Worm (Caenorhabditis elegans) whole organism, L2 larva: Measurements from ENCODE around the gene lgc-43.

ENCODE experiments used
- F13H6.1 ChIP-seq: sonication (generic microtip); optimal IDR thresholded peaks from 2 replicates; lab custom pipeline; 2016; ENCODE audit warnings: missing genetic modification characterization, missing compliant biosample characterization
- R02D3.7 ChIP-seq: fragments of 150-350 bp; optimal IDR thresholded peaks from 2 replicates; lab custom pipeline; 2014; ENCODE audit warnings: missing biosample characterization, missing genetic modification characterization
- Y55F3AM.14 ChIP-seq: fragments of 200-800 bp; sonication (Bioruptor generic); optimal IDR thresholded peaks from 2 replicates; lab custom pipeline; 2018; ENCODE audit warnings: mild to moderate bottlenecking, missing genetic modification characterization, missing compliant biosample characterization
- ZK546.5 ChIP-seq: sonication (generic microtip); optimal IDR thresholded peaks from 2 replicates; lab custom pipeline; 2017; ENCODE audit warnings: missing biosample characterization, missing genetic modification characterization
- ceh-16 ChIP-seq: fragments of 150-350 bp; optimal IDR thresholded peaks from 2 replicates; lab custom pipeline; 2014; ENCODE audit warnings: missing biosample characterization, missing genetic modification characterization
- ceh-82 ChIP-seq: fragments of 150-350 bp; optimal IDR thresholded peaks from 2 replicates; lab custom pipeline; 2014; ENCODE audit warnings: missing biosample characterization, missing genetic modification characterization
- crh-2 ChIP-seq: sonication (generic microtip); optimal IDR thresholded peaks from 2 replicates; lab custom pipeline; 2017; ENCODE audit warnings: missing biosample characterization, missing genetic modification characterization
- egl-27 ChIP-seq: sonication (generic microtip); optimal IDR thresholded peaks from 3 replicates; lab custom pipeline; 2017; ENCODE audit warnings: missing biosample characterization, missing genetic modification reagents, missing genetic modification characterization
- elt-1 ChIP-seq: fragments of 150-350 bp; optimal IDR thresholded peaks from 2 replicates; lab custom pipeline; 2014; ENCODE audit warnings: missing biosample characterization, missing genetic modification characterization
- elt-3 ChIP-seq: sonication (generic microtip); optimal IDR thresholded peaks from 2 replicates; lab custom pipeline; 2017; ENCODE audit warnings: missing biosample characterization, missing genetic modification characterization
- fos-1 ChIP-seq: fragments of 150-350 bp; optimal IDR thresholded peaks from 2 replicates; lab custom pipeline; 2014; ENCODE audit warnings: missing biosample characterization, missing genetic modification characterization
- gmeb-1 ChIP-seq: fragments of 150-350 bp; optimal IDR thresholded peaks from 2 replicates; lab custom pipeline; 2014; ENCODE audit warnings: missing biosample characterization, missing genetic modification characterization
- lin-11 ChIP-seq: fragments of 150-350 bp; sonication (generic microtip); optimal IDR thresholded peaks from 2 replicates; lab custom pipeline; 2014; ENCODE audit warnings: missing biosample characterization, missing genetic modification characterization, inconsistent platforms, mixed read lengths
- lin-13 ChIP-seq: fragments of 150-350 bp; optimal IDR thresholded peaks from 2 replicates; lab custom pipeline; 2014; ENCODE audit warnings: missing biosample characterization, missing genetic modification reagents, missing genetic modification characterization
- lin-39 ChIP-seq: fragments of 150-350 bp; optimal IDR thresholded peaks from 2 replicates; lab custom pipeline; 2014; ENCODE audit warnings: missing biosample characterization, missing genetic modification reagents, missing genetic modification characterization
- mab-5 ChIP-seq: fragments of 150-350 bp; optimal IDR thresholded peaks from 2 replicates; lab custom pipeline; 2014; ENCODE audit warnings: missing biosample characterization, missing genetic modification characterization
- mdl-1 ChIP-seq, 2 experiments: fragments of 150-350 bp in 1 of 2; sonication (generic microtip) in 1 of 2; optimal IDR thresholded peaks; 2 replicates each; lab custom pipeline; 2017; ENCODE audit warnings: missing biosample characterization in 2 of 2, missing genetic modification characterization in 2 of 2
- nhr-10 ChIP-seq: sonication (generic microtip); optimal IDR thresholded peaks from 2 replicates; lab custom pipeline; 2017; ENCODE audit warnings: missing biosample characterization, missing genetic modification characterization
- nhr-11 ChIP-seq: fragments of 150-350 bp; optimal IDR thresholded peaks from 2 replicates; lab custom pipeline; 2014; ENCODE audit warnings: missing biosample characterization, missing genetic modification characterization
- nhr-12 ChIP-seq: fragments of 150-350 bp; optimal IDR thresholded peaks from 2 replicates; lab custom pipeline; 2014; ENCODE audit warnings: missing biosample characterization, missing genetic modification characterization
- nhr-129 ChIP-seq: fragments of 150-350 bp; optimal IDR thresholded peaks from 2 replicates; lab custom pipeline; 2014; ENCODE audit warnings: missing biosample characterization, missing genetic modification characterization
- nhr-21 ChIP-seq: fragments of 150-350 bp; optimal IDR thresholded peaks from 2 replicates; lab custom pipeline; 2014; ENCODE audit warnings: missing biosample characterization, missing genetic modification characterization
- nhr-25 ChIP-seq: fragments of 150-350 bp; sonication (generic microtip); optimal IDR thresholded peaks from 3 replicates; lab custom pipeline; 2014; ENCODE audit warnings: missing biosample characterization, missing genetic modification characterization
- nhr-6 ChIP-seq: fragments of 150-350 bp; optimal IDR thresholded peaks from 2 replicates; lab custom pipeline; 2014; ENCODE audit warnings: missing biosample characterization, missing genetic modification characterization
- nhr-77 ChIP-seq: fragments of 150-350 bp; optimal IDR thresholded peaks from 2 replicates; lab custom pipeline; 2014; ENCODE audit warnings: missing biosample characterization, missing genetic modification characterization
- peb-1 ChIP-seq: fragments of 150-350 bp; optimal IDR thresholded peaks from 2 replicates; lab custom pipeline; 2014; ENCODE audit warnings: missing biosample characterization, missing genetic modification characterization
- sem-4 ChIP-seq: fragments of 150-350 bp; optimal IDR thresholded peaks from 2 replicates; lab custom pipeline; 2014; ENCODE audit warnings: missing biosample characterization, missing genetic modification reagents, missing genetic modification characterization
- sma-3 ChIP-seq: sonication (generic microtip); optimal IDR thresholded peaks from 2 replicates; lab custom pipeline; 2016; ENCODE audit warnings: missing genetic modification reagents, missing genetic modification characterization, missing compliant biosample characterization
- sma-9 ChIP-seq, 2 experiments: fragments of 150-350 bp in 1 of 2; sonication (generic microtip) in 1 of 2; optimal IDR thresholded peaks; 2 replicates each; lab custom pipeline; 2014 to 2016; ENCODE audit warnings: missing genetic modification characterization in 2 of 2, mild to moderate bottlenecking in 1 of 2, missing biosample characterization in 1 of 2, missing compliant biosample characterization in 1 of 2, missing genetic modification reagents in 1 of 2, moderate library complexity in 1 of 2
- unc-39 ChIP-seq: fragments of 150-350 bp; optimal IDR thresholded peaks from 2 replicates; lab custom pipeline; 2014; ENCODE audit warnings: missing biosample characterization, missing genetic modification characterization
- unc-55 ChIP-seq: fragments of 150-350 bp; sonication (generic microtip); optimal IDR thresholded peaks from 3 replicates; lab custom pipeline; 2014; ENCODE audit warnings: missing biosample characterization, missing genetic modification reagents, missing genetic modification characterization
- unc-62 ChIP-seq: fragments of 150-350 bp; optimal IDR thresholded peaks from 2 replicates; lab custom pipeline; 2014; ENCODE audit warnings: missing biosample characterization, missing genetic modification reagents, missing genetic modification characterization
- zag-1 ChIP-seq: fragments of 150-350 bp; optimal IDR thresholded peaks from 2 replicates; lab custom pipeline; 2014; ENCODE audit warnings: missing biosample characterization, missing genetic modification characterization
- ztf-1 ChIP-seq: fragments of 200-800 bp; sonication (Bioruptor generic); conservative IDR thresholded peaks from 2 replicates; pipeline ENCODE4 v1.3.6; 2022; ENCODE audit warnings: missing genetic modification characterization, missing compliant biosample characterization
- ztf-11 ChIP-seq: sonication (generic microtip); optimal IDR thresholded peaks from 2 replicates; lab custom pipeline; 2017; ENCODE audit warnings: missing biosample characterization, missing genetic modification characterization
- ztf-4 ChIP-seq: fragments of 150-350 bp; optimal IDR thresholded peaks from 2 replicates; lab custom pipeline; 2014; ENCODE audit warnings: missing biosample characterization, missing genetic modification characterization

lgc-43 gene

ce11 chrIV:10578367-10578766, at the start of gene lgc-43:
TSS of gene lgc-43 (plus strand) at chrIV:10578667.
- no peak for TF ChIP-seq fos-1
- no peak for TF ChIP-seq ceh-16 (tag; lab: Kevin White, UChicago)
- TF ChIP-seq nhr-77 (tag; lab: Kevin White, UChicago) = no peak
- TF ChIP-seq elt-1 = no peak
- TF ChIP-seq ztf-4 (tag; lab: Kevin White, UChicago) = no peak
- no peak for TF ChIP-seq sem-4 (tag; lab: Kevin White, UChicago)
- TF ChIP-seq nhr-12 (tag; lab: Kevin White, UChicago) = no peak
- TF ChIP-seq nhr-25 (tag; lab: Kevin White, UChicago) = no peak
- no peak for TF ChIP-seq sma-3 (GFP tag; lab: Kevin White, UChicago)
- no peak for TF ChIP-seq nhr-11 (tag; lab: Kevin White, UChicago)
- TF ChIP-seq nhr-10 (tag; lab: Kevin White, UChicago) = no peak
- TF ChIP-seq unc-62 (GFP tag; lab: Kevin White, UChicago) = no peak
- no peak for TF ChIP-seq ztf-1
- TF ChIP-seq, all 48 proteins: peak for 0

ce11 chrIV:10530648-10531047, 47.8 kb upstream of the lgc-43 start, which contains the start of gene T07G12.2:
TSS of gene T07G12.2 (plus strand) at chrIV:10530709.
- TF ChIP-seq ceh-82 = no peak
- TF ChIP-seq unc-39 (tag; lab: Kevin White, UChicago) = no peak
- TF ChIP-seq Y55F3AM.14 = no peak
- TF ChIP-seq unc-55 (GFP tag; lab: Kevin White, UChicago) = no peak
- no peak for TF ChIP-seq nhr-129 (tag; lab: Kevin White, UChicago)
- TF ChIP-seq lin-13 = no peak
- TF ChIP-seq ztf-11 = no peak
- no peak for TF ChIP-seq F13H6.1
- TF ChIP-seq mab-5 = no peak
- no peak for TF ChIP-seq sma-9 (GFP tag; optimal IDR thresholded peaks at IDR 0.05; lab: Kevin White, UChicago)
- TF ChIP-seq sma-9 (tag; optimal IDR thresholded peaks at IDR 0.05; lab: Kevin White, UChicago) = no peak
- no peak for TF ChIP-seq crh-2
- no peak for TF ChIP-seq mdl-1 (tag; optimal IDR thresholded peaks at IDR 0.05; lab: Kevin White, UChicago)
- no peak for TF ChIP-seq ZK546.5 (tag; lab: Kevin White, UChicago)
- TF ChIP-seq zag-1 = no peak
- TF ChIP-seq fos-1 = no peak
- TF ChIP-seq ceh-16 (tag; lab: Kevin White, UChicago) = no peak
- no peak for TF ChIP-seq peb-1 (tag; lab: Kevin White, UChicago)

ce11 chrIV:10533639-10534038, 44.8 kb upstream of the lgc-43 start, which contains the start of gene T07G12.3:
TSS of gene T07G12.3 (plus strand) at chrIV:10533939.
- TF ChIP-seq nhr-11 (tag; lab: Kevin White, UChicago) = no peak
- no peak for TF ChIP-seq elt-3 (tag; lab: Kevin White, UChicago)
- TF ChIP-seq F13H6.1 = no peak
- TF ChIP-seq unc-39 (tag; lab: Kevin White, UChicago) = no peak
- TF ChIP-seq nhr-129 (tag; lab: Kevin White, UChicago) = no peak
- TF ChIP-seq ztf-4 (tag; lab: Kevin White, UChicago) = no peak
- no peak for TF ChIP-seq egl-27 (tag; lab: Kevin White, UChicago)
- no peak for TF ChIP-seq gmeb-1 (tag; lab: Kevin White, UChicago)
- no peak for TF ChIP-seq lin-13
- TF ChIP-seq nhr-6 (tag; lab: Kevin White, UChicago) = no peak
- TF ChIP-seq lin-11 (tag; lab: Kevin White, UChicago) = no peak
- no peak for TF ChIP-seq mab-5
- no peak for TF ChIP-seq nhr-25 (tag; lab: Kevin White, UChicago)
- no peak for TF ChIP-seq lin-39 (tag; lab: Kevin White, UChicago)
- TF ChIP-seq R02D3.7 (tag; lab: Kevin White, UChicago) = no peak
- TF ChIP-seq ceh-16 (tag; lab: Kevin White, UChicago) = no peak
- no peak for TF ChIP-seq nhr-21 (tag; lab: Kevin White, UChicago)
- TF ChIP-seq peb-1 (tag; lab: Kevin White, UChicago) = no peak
- TF ChIP-seq nhr-77 (tag; lab: Kevin White, UChicago) = no peak

- TF ChIP-seq nhr-10 (tag; lab: Kevin White, UChicago) (no peak), lin-13 (no peak), sma-9 (GFP tag; optimal IDR thresholded peaks at IDR 0.05; lab: Kevin White, UChicago) (no peak), sma-9 (tag; optimal IDR thresholded peaks at IDR 0.05; lab: Kevin White, UChicago) (no peak), Y55F3AM.14 (no peak)
These were observed 39.9 kb upstream of the lgc-43 start, which contains the start of gene T07G12.4 for ce11 chrIV:10538584-10538983. TSS of gene T07G12.4 (minus strand) at chrIV:10538684.
